Fruit fly (Drosophila melanogaster) whole organism, adult: ENCODE results near the gene Cpr67Fb.

ENCODE experiments used
- CG11617 ChIP-seq: fragments of 200-800 bp; sonication (Bioruptor generic); optimal IDR thresholded peaks from 2 replicates; lab custom pipeline; 2017; ENCODE audit warnings: mild to moderate bottlenecking, missing biosample characterization, missing genetic modification reagents, missing genetic modification characterization
- CG12768 ChIP-seq: fragments of 200-800 bp; sonication (Bioruptor generic); optimal IDR thresholded peaks from 2 replicates; lab custom pipeline; 2017; ENCODE audit warnings: missing biosample characterization, missing genetic modification characterization, mild to moderate bottlenecking, moderate library complexity, missing genetic modification reagents
- CG14711 ChIP-seq: fragments of 200-800 bp; sonication (Bioruptor generic); optimal IDR thresholded peaks from 2 replicates; lab custom pipeline; 2018; ENCODE audit warnings: missing biosample characterization, mild to moderate bottlenecking, missing genetic modification characterization, moderate library complexity
- CG1620 ChIP-seq: fragments of 200-800 bp; sonication (Bioruptor generic); optimal IDR thresholded peaks from 2 replicates; lab custom pipeline; 2016; ENCODE audit warnings: missing biosample characterization, missing genetic modification characterization
- CG33017 ChIP-seq: fragments of 200-800 bp; sonication (Bioruptor generic); optimal IDR thresholded peaks from 2 replicates; lab custom pipeline; 2018; ENCODE audit warnings: missing biosample characterization, mild to moderate bottlenecking, missing genetic modification characterization, moderate library complexity
- CG5204 ChIP-seq: fragments of 200-800 bp; sonication (Bioruptor generic); optimal IDR thresholded peaks from 2 replicates; lab custom pipeline; 2016; ENCODE audit warnings: missing biosample characterization, missing genetic modification characterization
- CG7045 ChIP-seq: fragments of 200-800 bp; sonication (Bioruptor generic); optimal IDR thresholded peaks from 2 replicates; lab custom pipeline; 2017; ENCODE audit warnings: missing biosample characterization, mild to moderate bottlenecking, missing genetic modification characterization
- CG7101 ChIP-seq: fragments of 200-800 bp; sonication (Bioruptor generic); optimal IDR thresholded peaks from 2 replicates; lab custom pipeline; 2018; ENCODE audit warnings: missing biosample characterization, mild to moderate bottlenecking, missing genetic modification characterization, moderate library complexity
- Clk ChIP-seq: fragments of 200-800 bp; sonication (Bioruptor generic); optimal IDR thresholded peaks from 2 replicates; lab custom pipeline; 2017; ENCODE audit warnings: missing biosample characterization, missing genetic modification characterization
- Crg-1 ChIP-seq: fragments of 200-800 bp; sonication (Bioruptor generic); optimal IDR thresholded peaks from 2 replicates; lab custom pipeline; 2016; ENCODE audit warnings: missing biosample characterization, missing genetic modification characterization
- Hr96 ChIP-seq: fragments of 200-800 bp; sonication (Bioruptor generic); optimal IDR thresholded peaks from 2 replicates; lab custom pipeline; 2016; ENCODE audit warnings: missing biosample characterization, missing genetic modification characterization
- Mnt ChIP-seq: fragments of 200-800 bp; sonication (Bioruptor generic); optimal IDR thresholded peaks from 2 replicates; lab custom pipeline; 2016; ENCODE audit warnings: missing biosample characterization, mild to moderate bottlenecking, missing genetic modification characterization
- bab1 ChIP-seq: fragments of 200-800 bp; sonication (Bioruptor generic); optimal IDR thresholded peaks from 3 replicates; lab custom pipeline; 2019; ENCODE audit warnings: missing biosample characterization, mild to moderate bottlenecking, missing genetic modification characterization, moderate library complexity
- cic ChIP-seq: fragments of 200-800 bp; sonication (Bioruptor generic); optimal IDR thresholded peaks from 2 replicates; lab custom pipeline; 2017; ENCODE audit warnings: missing biosample characterization, mild to moderate bottlenecking, missing genetic modification characterization, moderate library complexity
- cnc ChIP-seq, 2 experiments: fragments of >200 bp; optimal IDR thresholded peaks; 2 replicates each; lab custom pipeline; 2017
- kay ChIP-seq: fragments of 200-800 bp; sonication (Bioruptor generic); peaks from one replicate; lab custom pipeline; 2016; ENCODE audit warnings: missing biosample characterization, missing genetic modification characterization, borderline replicate concordance
- ovo ChIP-seq: fragments of 200-800 bp; sonication (Bioruptor generic); optimal IDR thresholded peaks from 2 replicates; lab custom pipeline; 2016; ENCODE audit warnings: missing biosample characterization, missing genetic modification characterization
- pad ChIP-seq: fragments of 200-800 bp; sonication (Bioruptor generic); optimal IDR thresholded peaks from 3 replicates; lab custom pipeline; 2017; ENCODE audit warnings: missing biosample characterization, missing genetic modification characterization, mild to moderate bottlenecking, moderate library complexity, missing genetic modification reagents
- tj ChIP-seq: fragments of 200-800 bp; sonication (Bioruptor generic); optimal IDR thresholded peaks from 3 replicates; lab custom pipeline; 2017; ENCODE audit warnings: missing biosample characterization, mild to moderate bottlenecking, missing genetic modification characterization, moderate library complexity
- toe ChIP-seq: fragments of 200-800 bp; sonication (Bioruptor generic); optimal IDR thresholded peaks from 2 replicates; lab custom pipeline; 2016; ENCODE audit warnings: missing biosample characterization, missing genetic modification characterization

Gene Cpr67Fb

dm6 chr3L:10851107-10851762, 42.7 kb upstream of the Cpr67Fb start:
- TF ChIP-seq bab1 (GFP tag; lab: Kevin White, UChicago) (no peak), Mnt (no peak), CG7101 (tag; lab: Kevin White, UChicago) (no peak), toe (GFP tag; lab: Kevin White, UChicago) (no peak), CG7045 (GFP tag; lab: Kevin White, UChicago) (no peak), Crg-1 (no peak)

dm6 chr3L:10851853-10852346, 42.1 kb upstream of the Cpr67Fb start:
- TF ChIP-seq CG7101 (tag; lab: Kevin White, UChicago) (no peak), CG12768 (GFP tag; lab: Kevin White, UChicago) (no peak), pad (GFP tag; lab: Kevin White, UChicago) (no peak), ovo (no peak), Mnt (no peak), CG7045 (GFP tag; lab: Kevin White, UChicago) (no peak), CG14711 (tag; lab: Kevin White, UChicago) (no peak), CG5204 (GFP tag; lab: Kevin White, UChicago) (peak; percentile 20)

- TF ChIP-seq CG7045 (GFP tag; lab: Kevin White, UChicago) = peak; percentile 18
- no peak for TF ChIP-seq ovo
- no peak for TF ChIP-seq Mnt
- no peak for TF ChIP-seq cnc (optimal IDR thresholded peaks at IDR 0.05; lab: Kevin White, UChicago)
- TF ChIP-seq CG11617 (GFP tag; lab: Kevin White, UChicago) = peak; percentile 32
- TF ChIP-seq kay (GFP tag; lab: Kevin White, UChicago) = no peak
- TF ChIP-seq CG33017 (tag; lab: Kevin White, UChicago) = no peak
- no peak for TF ChIP-seq Crg-1
- no peak for TF ChIP-seq CG7101 (tag; lab: Kevin White, UChicago)
- TF ChIP-seq CG14711 (tag; lab: Kevin White, UChicago) = no peak
- TF ChIP-seq bab1 (GFP tag; lab: Kevin White, UChicago) = no peak
- peak; percentile 64 for TF ChIP-seq CG12768 (GFP tag; lab: Kevin White, UChicago)
- peak; percentile 42 for TF ChIP-seq toe (GFP tag; lab: Kevin White, UChicago)
- no peak for TF ChIP-seq Hr96
- no peak for TF ChIP-seq Clk (GFP tag; lab: Kevin White, UChicago)
- no peak for TF ChIP-seq cic (GFP tag; lab: Kevin White, UChicago)
- TF ChIP-seq CG1620 = no peak
- peak; percentile 49 for TF ChIP-seq tj (GFP tag; lab: Kevin White, UChicago)
- no peak for TF ChIP-seq CG5204 (GFP tag; lab: Kevin White, UChicago)
- no peak for TF ChIP-seq pad (GFP tag; lab: Kevin White, UChicago)
These were observed 41.4 kb upstream of the Cpr67Fb start for dm6 chr3L:10852347-10853130.

- no peak for TF ChIP-seq toe (GFP tag; lab: Kevin White, UChicago)
- peak; percentile 79 for TF ChIP-seq tj (GFP tag; lab: Kevin White, UChicago)
These were observed 40.9 kb upstream of the Cpr67Fb start for dm6 chr3L:10853131-10853471.

- TF ChIP-seq CG14711 (tag; lab: Kevin White, UChicago) (no peak), kay (GFP tag; lab: Kevin White, UChicago) (no peak), CG12768 (GFP tag; lab: Kevin White, UChicago) (no peak), ovo (no peak)
These were observed 40.4 kb upstream of the Cpr67Fb start for dm6 chr3L:10853618-10854017.

dm6 chr3L:10854026-10854425, 39.9 kb upstream of the Cpr67Fb start:
- TF ChIP-seq CG14711 (tag; lab: Kevin White, UChicago) (no peak), tj (GFP tag; lab: Kevin White, UChicago) (peak; percentile 77)

dm6 chr3L:10854801-10855418, 39.1 kb upstream of the Cpr67Fb start:
- no peak for TF ChIP-seq CG7101 (tag; lab: Kevin White, UChicago)
- peak; percentile 15 for TF ChIP-seq toe (GFP tag; lab: Kevin White, UChicago)
- TF ChIP-seq CG12768 (GFP tag; lab: Kevin White, UChicago) = peak; percentile 29
- peak; percentile 2 for TF ChIP-seq CG11617 (GFP tag; lab: Kevin White, UChicago)
- TF ChIP-seq CG5204 (GFP tag; lab: Kevin White, UChicago) = peak; percentile 22
- peak; percentile 52 for TF ChIP-seq kay (GFP tag; lab: Kevin White, UChicago)
- no peak for TF ChIP-seq bab1 (GFP tag; lab: Kevin White, UChicago)
- no peak for TF ChIP-seq ovo
- TF ChIP-seq Hr96 = no peak
- no peak for TF ChIP-seq Mnt
- no peak for TF ChIP-seq cnc (optimal IDR thresholded peaks at IDR 0.05; lab: Kevin White, UChicago)
- peak; percentile 23 for TF ChIP-seq CG7045 (GFP tag; lab: Kevin White, UChicago)
- peak; percentile 21 for TF ChIP-seq CG33017 (tag; lab: Kevin White, UChicago)
- TF ChIP-seq Clk (GFP tag; lab: Kevin White, UChicago) = no peak
- no peak for TF ChIP-seq Crg-1
- TF ChIP-seq CG14711 (tag; lab: Kevin White, UChicago) = no peak
- TF ChIP-seq tj (GFP tag; lab: Kevin White, UChicago) = no peak
